Fruit fly (Drosophila melanogaster) whole organism, embryonic: Measurements from ENCODE around the gene CG6912.

ENCODE experiments used
- Abd-B ChIP-seq: fragments of 200-800 bp; sonication (Bioruptor generic); optimal IDR thresholded peaks from 2 replicates; lab custom pipeline; 2018; ENCODE audit warnings: missing biosample characterization, mild to moderate bottlenecking, missing genetic modification characterization, moderate library complexity
- Aef1 ChIP-seq: fragments of 200-800 bp; sonication (Bioruptor generic); IDR thresholded peaks from 3 replicates; pipeline ENCODE4 v1.3.6; 2022; ENCODE audit warnings: missing biosample characterization, missing genetic modification characterization
- CG10431 ChIP-seq: fragments of 200-800 bp; sonication (Bioruptor generic); optimal IDR thresholded peaks from 3 replicates; lab custom pipeline; 2018; ENCODE audit warnings: missing biosample characterization, mild to moderate bottlenecking, missing genetic modification characterization
- CG10543 ChIP-seq: fragments of 200-800 bp; sonication (Bioruptor generic); optimal IDR thresholded peaks from 3 replicates; lab custom pipeline; 2017; ENCODE audit warnings: missing biosample characterization, mild to moderate bottlenecking, missing genetic modification characterization, moderate library complexity
- CG10979 ChIP-seq: fragments of 200-800 bp; sonication (Bioruptor generic); optimal IDR thresholded peaks from 2 replicates; lab custom pipeline; 2018; ENCODE audit warnings: missing biosample characterization, mild to moderate bottlenecking, missing genetic modification characterization, moderate library complexity
- CG11504 ChIP-seq: fragments of 200-800 bp; sonication (Bioruptor generic); optimal IDR thresholded peaks from 3 replicates; lab custom pipeline; 2019; ENCODE audit warnings: missing biosample characterization, mild to moderate bottlenecking, missing genetic modification characterization, moderate library complexity
- CG12236 ChIP-seq: fragments of 200-800 bp; sonication (Bioruptor generic); optimal IDR thresholded peaks from 2 replicates; lab custom pipeline; 2016; ENCODE audit warnings: missing biosample characterization, missing genetic modification characterization
- CG12391 ChIP-seq: fragments of 200-800 bp; sonication (Bioruptor generic); optimal IDR thresholded peaks from 3 replicates; lab custom pipeline; 2018; ENCODE audit warnings: missing biosample characterization, mild to moderate bottlenecking, missing genetic modification characterization, moderate library complexity
- CG13775 ChIP-seq: fragments of 200-800 bp; sonication (Bioruptor generic); optimal IDR thresholded peaks from 3 replicates; lab custom pipeline; 2017; ENCODE audit warnings: missing biosample characterization, mild to moderate bottlenecking, missing genetic modification characterization
- CG14710 ChIP-seq: fragments of 200-800 bp; sonication (Bioruptor generic); optimal IDR thresholded peaks from 3 replicates; lab custom pipeline; 2019; ENCODE audit warnings: missing biosample characterization, mild to moderate bottlenecking, missing genetic modification characterization, moderate library complexity
- CG15601 ChIP-seq: fragments of 200-800 bp; sonication (Bioruptor generic); optimal IDR thresholded peaks from 3 replicates; lab custom pipeline; 2019; ENCODE audit warnings: missing biosample characterization, mild to moderate bottlenecking, missing genetic modification characterization, moderate library complexity
- CG16815 ChIP-seq: fragments of 200-800 bp; sonication (Bioruptor generic); optimal IDR thresholded peaks from 3 replicates; lab custom pipeline; 2017; ENCODE audit warnings: missing biosample characterization, mild to moderate bottlenecking, missing genetic modification characterization
- CG16863 ChIP-seq: fragments of 200-800 bp; sonication (Bioruptor generic); optimal IDR thresholded peaks from 3 replicates; lab custom pipeline; 2016; ENCODE audit warnings: missing biosample characterization, missing genetic modification characterization
- CG17385 ChIP-seq: fragments of 200-800 bp; sonication (Bioruptor generic); optimal IDR thresholded peaks from 3 replicates; lab custom pipeline; 2018; ENCODE audit warnings: missing biosample characterization, mild to moderate bottlenecking, missing genetic modification characterization
- CG17829 ChIP-seq: fragments of 200-800 bp; optimal IDR thresholded peaks from 2 replicates; lab custom pipeline; 2019; ENCODE audit warnings: missing biosample characterization, mild to moderate bottlenecking, missing genetic modification characterization, moderate library complexity
- CG18262 ChIP-seq: fragments of 200-800 bp; optimal IDR thresholded peaks from 3 replicates; lab custom pipeline; 2019; ENCODE audit warnings: missing biosample characterization, mild to moderate bottlenecking, missing genetic modification characterization, moderate library complexity
- CG18619 ChIP-seq: fragments of 200-800 bp; sonication (Bioruptor generic); optimal IDR thresholded peaks from 3 replicates; lab custom pipeline; 2017; ENCODE audit warnings: missing biosample characterization, mild to moderate bottlenecking, missing genetic modification characterization
- CG2120 ChIP-seq: fragments of 200-800 bp; sonication (Bioruptor generic); optimal IDR thresholded peaks from 3 replicates; lab custom pipeline; 2016; ENCODE audit warnings: missing biosample characterization, missing genetic modification characterization
- CG2712 ChIP-seq: fragments of 200-800 bp; optimal IDR thresholded peaks from 3 replicates; lab custom pipeline; 2019; ENCODE audit warnings: missing biosample characterization, mild to moderate bottlenecking, missing genetic modification characterization, moderate library complexity
- CG3163 ChIP-seq: fragments of 200-800 bp; sonication (Bioruptor generic); optimal IDR thresholded peaks from 3 replicates; lab custom pipeline; 2016; ENCODE audit warnings: missing biosample characterization, missing genetic modification characterization
- CoRest ChIP-seq: fragments of 200-800 bp; sonication (Bioruptor generic); optimal IDR thresholded peaks from 3 replicates; lab custom pipeline; 2018; ENCODE audit warnings: missing biosample characterization, mild to moderate bottlenecking, missing genetic modification characterization, moderate library complexity
- E2f2 ChIP-seq: fragments of 200-800 bp; sonication (Bioruptor generic); IDR thresholded peaks from 2 replicates; pipeline ENCODE4 v1.3.6; 2022; ENCODE audit warnings: missing biosample characterization, missing genetic modification characterization
- Ets97D ChIP-seq: fragments of 200-800 bp; sonication (Bioruptor generic); optimal IDR thresholded peaks from 3 replicates; lab custom pipeline; 2016; ENCODE audit warnings: missing biosample characterization, missing genetic modification characterization
- Fer1 ChIP-seq: fragments of 200-800 bp; sonication (Bioruptor generic); optimal IDR thresholded peaks from 2 replicates; lab custom pipeline; 2017; ENCODE audit warnings: missing biosample characterization, mild to moderate bottlenecking, missing genetic modification characterization
- HHEX ChIP-seq: fragments of 200-800 bp; sonication (Bioruptor generic); optimal IDR thresholded peaks from 3 replicates; lab custom pipeline; 2017; ENCODE audit warnings: missing biosample characterization, mild to moderate bottlenecking, missing genetic modification characterization, missing genetic modification reagents
- HLH4C ChIP-seq: fragments of 200-800 bp; sonication (Bioruptor generic); IDR thresholded peaks from 3 replicates; pipeline ENCODE4 v1.3.6; 2022; ENCODE audit warnings: missing biosample characterization, missing genetic modification characterization; ENCODE audit not compliant: partially characterized antibody
- Hmr ChIP-seq: fragments of 200-800 bp; sonication (Bioruptor generic); optimal IDR thresholded peaks from 3 replicates; lab custom pipeline; 2017; ENCODE audit warnings: mild to moderate bottlenecking, missing biosample characterization, missing genetic modification reagents, missing genetic modification characterization
- Lpt ChIP-seq: fragments of >200 bp; optimal IDR thresholded peaks from 2 replicates; lab custom pipeline; 2018; ENCODE audit warnings: missing biosample characterization, missing genetic modification characterization
- Mad ChIP-seq: fragments of 200-800 bp; sonication (Bioruptor generic); optimal IDR thresholded peaks from 2 replicates; lab custom pipeline; 2016; ENCODE audit warnings: missing biosample characterization, missing genetic modification characterization
- TFAM ChIP-seq: fragments of 200-800 bp; sonication (Bioruptor generic); optimal IDR thresholded peaks from 2 replicates; lab custom pipeline; 2017; ENCODE audit warnings: missing biosample characterization, missing genetic modification characterization, inconsistent platforms
- az2 ChIP-seq: fragments of 200-800 bp; sonication (Bioruptor generic); optimal IDR thresholded peaks from 3 replicates; lab custom pipeline; 2016; ENCODE audit warnings: missing biosample characterization, missing genetic modification characterization
- bcd ChIP-seq: fragments of 200-800 bp; sonication (Bioruptor generic); optimal IDR thresholded peaks from 2 replicates; lab custom pipeline; 2017; ENCODE audit warnings: missing biosample characterization, mild to moderate bottlenecking, missing genetic modification characterization
- cg ChIP-seq: fragments of 200-800 bp; sonication (Bioruptor generic); optimal IDR thresholded peaks from 3 replicates; lab custom pipeline; 2019; ENCODE audit warnings: missing biosample characterization, mild to moderate bottlenecking, missing genetic modification characterization, moderate library complexity
- crp ChIP-seq, 2 experiments: fragments of 200-800 bp; sonication (Bioruptor generic); optimal IDR thresholded peaks; 2 replicates in 1 of 2; 3 replicates in 1 of 2; lab custom pipeline; 2017; ENCODE audit warnings: missing biosample characterization in 2 of 2, missing genetic modification characterization in 2 of 2, mild to moderate bottlenecking in 1 of 2, moderate library complexity in 1 of 2
- dm ChIP-seq: fragments of 200-800 bp; sonication (Bioruptor generic); optimal IDR thresholded peaks from 3 replicates; lab custom pipeline; 2016; ENCODE audit warnings: missing biosample characterization, missing genetic modification characterization
- fd96Cb ChIP-seq: fragments of 200-800 bp; sonication (Bioruptor generic); optimal IDR thresholded peaks from 2 replicates; lab custom pipeline; 2018; ENCODE audit warnings: missing biosample characterization, mild to moderate bottlenecking, missing genetic modification characterization, moderate library complexity
- ftz-f1 ChIP-seq: fragments of 200-800 bp; sonication (Bioruptor generic); optimal IDR thresholded peaks from 2 replicates; lab custom pipeline; 2016; ENCODE audit warnings: missing biosample characterization, missing genetic modification characterization
- gem ChIP-seq: fragments of 200-800 bp; sonication (Bioruptor generic); optimal IDR thresholded peaks from 2 replicates; lab custom pipeline; 2019; ENCODE audit warnings: missing biosample characterization, mild to moderate bottlenecking, missing genetic modification characterization, moderate library complexity
- gfzf ChIP-seq: fragments of 200-800 bp; sonication (Bioruptor generic); optimal IDR thresholded peaks from 2 replicates; lab custom pipeline; 2016; ENCODE audit warnings: missing biosample characterization, mild to moderate bottlenecking, missing genetic modification characterization, moderate library complexity
- grau ChIP-seq: fragments of 200-800 bp; optimal IDR thresholded peaks from 3 replicates; lab custom pipeline; 2019; ENCODE audit warnings: missing biosample characterization, mild to moderate bottlenecking, missing genetic modification characterization, moderate library complexity
- kni ChIP-seq: fragments of 200-800 bp; sonication (Bioruptor generic); optimal IDR thresholded peaks from 3 replicates; lab custom pipeline; 2017; ENCODE audit warnings: mild to moderate bottlenecking, missing biosample characterization, missing genetic modification reagents, missing genetic modification characterization
- lab ChIP-seq: fragments of 200-800 bp; sonication (Bioruptor generic); optimal IDR thresholded peaks from 3 replicates; lab custom pipeline; 2017; ENCODE audit warnings: missing biosample characterization, missing genetic modification characterization, mild to moderate bottlenecking, moderate library complexity, missing genetic modification reagents
- lola ChIP-seq, 3 experiments: fragments of >200 bp in 2 of 3; fragments of 200-800 bp in 1 of 3; sonication (Bioruptor generic) in 1 of 3; optimal IDR thresholded peaks; 2 replicates each; lab custom pipeline; 2017 to 2019; ENCODE audit warnings: missing biosample characterization in 3 of 3, missing genetic modification characterization in 3 of 3, mild to moderate bottlenecking in 1 of 3, moderate library complexity in 1 of 3
- maf-S ChIP-seq: fragments of 200-800 bp; sonication (Bioruptor generic); optimal IDR thresholded peaks from 2 replicates; lab custom pipeline; 2016; ENCODE audit warnings: missing biosample characterization, missing genetic modification characterization
- mirr ChIP-seq: fragments of 200-800 bp; sonication (Bioruptor generic); optimal IDR thresholded peaks from 3 replicates; lab custom pipeline; 2018; ENCODE audit warnings: missing biosample characterization, mild to moderate bottlenecking, missing genetic modification characterization
- onecut ChIP-seq: fragments of 200-800 bp; sonication (Bioruptor generic); IDR thresholded peaks from 2 replicates; pipeline ENCODE4 v1.3.6; 2022; ENCODE audit warnings: missing biosample characterization, missing genetic modification characterization
- sens ChIP-seq: fragments of 200-800 bp; sonication (Bioruptor generic); peaks from one replicate; lab custom pipeline; 2016; ENCODE audit warnings: missing biosample characterization, missing genetic modification characterization
- tap ChIP-seq: fragments of 200-800 bp; optimal IDR thresholded peaks from 3 replicates; lab custom pipeline; 2019; ENCODE audit warnings: missing biosample characterization, mild to moderate bottlenecking, missing genetic modification characterization, moderate library complexity
- tio ChIP-seq: fragments of 200-800 bp; sonication (Bioruptor generic); optimal IDR thresholded peaks from 2 replicates; lab custom pipeline; 2017; ENCODE audit warnings: missing biosample characterization, missing genetic modification characterization, inconsistent platforms

The CG6912 gene

DNA sequence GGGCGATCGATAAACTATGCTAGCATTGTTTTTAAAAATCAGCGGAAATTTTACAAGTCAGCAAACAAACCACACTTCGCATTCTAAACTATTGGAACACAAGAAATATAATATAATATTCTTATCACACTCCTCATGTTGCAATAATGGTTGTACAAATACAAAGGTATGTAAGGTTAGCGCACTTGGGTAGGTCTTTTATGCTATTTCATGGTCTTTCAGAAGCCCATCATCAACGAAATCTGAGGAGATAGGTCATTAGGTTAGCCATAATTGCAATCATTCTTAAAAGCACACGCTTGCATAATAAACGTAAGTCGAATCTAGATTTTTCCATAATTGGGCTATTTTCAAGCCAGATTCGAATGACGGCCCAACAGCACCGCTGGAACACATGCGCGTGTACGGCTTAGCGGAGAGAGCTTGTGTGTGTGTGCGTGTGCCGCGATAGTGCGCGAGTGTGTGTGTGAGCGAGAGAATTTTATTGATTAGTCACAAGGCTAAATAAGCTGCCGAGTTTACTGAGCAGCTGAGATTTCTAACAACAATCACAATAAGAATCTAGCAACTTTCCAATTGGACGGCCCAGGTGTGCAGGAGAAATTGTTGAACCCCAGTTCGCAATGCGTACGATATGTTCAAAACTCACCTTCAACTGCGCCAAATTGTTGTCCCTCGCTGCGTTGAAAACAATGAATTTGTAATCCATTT lies 42.4 kb downstream of the CG6912 start:
- peak; percentile 46 for TF ChIP-seq CG10543 (GFP tag; lab: Kevin White, UChicago)
- no peak for TF ChIP-seq E2f2
- no peak for TF ChIP-seq fd96Cb
- TF ChIP-seq CG12391 (tag; lab: Kevin White, UChicago) = peak; percentile 37
- TF ChIP-seq CG2712 (tag; lab: Kevin White, UChicago) = peak; percentile 6
- no peak for TF ChIP-seq CG12236 (GFP tag; lab: Kevin White, UChicago)
- TF ChIP-seq tap = no peak
- peak; percentile 35 for TF ChIP-seq CG13775 (GFP tag; lab: Kevin White, UChicago)
- no peak for TF ChIP-seq CG3163 (GFP tag; lab: Kevin White, UChicago)
- TF ChIP-seq CG2120 = peak; percentile 11
- TF ChIP-seq onecut (GFP tag; lab: Robert Waterston, UW) = peak; percentile 99
- no peak for TF ChIP-seq tio (GFP tag; lab: Kevin White, UChicago)
- peak; percentile 4 for TF ChIP-seq az2 (GFP tag; lab: Kevin White, UChicago)
- TF ChIP-seq CG14710 (tag; lab: Kevin White, UChicago) = no peak
- TF ChIP-seq dm (GFP tag; lab: Kevin White, UChicago) = peak; percentile 29
- no peak for TF ChIP-seq Mad
- peak; percentile 31 for TF ChIP-seq Fer1 (GFP tag; lab: Kevin White, UChicago)
- TF ChIP-seq bcd = peak; percentile 1
- TF ChIP-seq crp (GFP tag; optimal IDR thresholded peaks at IDR 0.05; lab: Kevin White, UChicago) = peak in 1 of 2 experiments; percentile 46
- peak; percentile 87 for TF ChIP-seq sens (GFP tag; lab: Kevin White, UChicago)
- TF ChIP-seq gfzf (GFP tag; lab: Kevin White, UChicago) = no peak
- peak; percentile 21 for TF ChIP-seq CG17385
- TF ChIP-seq Hmr (GFP tag; lab: Kevin White, UChicago) = peak; percentile 48
- TF ChIP-seq HHEX (GFP tag; lab: Kevin White, UChicago) = no peak
- peak; percentile 15 for TF ChIP-seq CG18619
- peak; percentile 27 for TF ChIP-seq CG15601 (tag; lab: Kevin White, UChicago)
- no peak for TF ChIP-seq CG16815 (GFP tag; lab: Kevin White, UChicago)
- peak in 1 of 3 experiments; percentile 24 for TF ChIP-seq lola (GFP tag; optimal IDR thresholded peaks at IDR 0.05; lab: Kevin White, UChicago)
- TF ChIP-seq CG16863 (GFP tag; lab: Kevin White, UChicago) = no peak
- peak; percentile 41 for TF ChIP-seq CG18262 (tag; lab: Kevin White, UChicago)
- TF ChIP-seq kni = peak; percentile 4
- TF ChIP-seq CoRest (tag; lab: Kevin White, UChicago) = peak; percentile 25
- peak; percentile 2 for TF ChIP-seq CG17829
- TF ChIP-seq Abd-B (GFP tag; lab: Kevin White, UChicago) = no peak
- TF ChIP-seq grau (tag; lab: Kevin White, UChicago) = peak; percentile 41
- TF ChIP-seq Ets97D (GFP tag; lab: Kevin White, UChicago) = no peak
- no peak for TF ChIP-seq HLH4C (GFP tag; lab: Robert Waterston, UW)
- TF ChIP-seq cg (GFP tag; lab: Kevin White, UChicago) = peak; percentile 90
- peak; percentile 1 for TF ChIP-seq mirr (GFP tag; lab: Kevin White, UChicago)
- peak; percentile 1 for TF ChIP-seq lab
- TF ChIP-seq TFAM = no peak
- no peak for TF ChIP-seq CG10979 (tag; lab: Kevin White, UChicago)
- TF ChIP-seq ftz-f1 = peak; percentile 39
- TF ChIP-seq CG11504 (tag; lab: Kevin White, UChicago) = peak; percentile 29
- peak; percentile 27 for TF ChIP-seq CG10431
- TF ChIP-seq maf-S (GFP tag; lab: Kevin White, UChicago) = no peak
- no peak for TF ChIP-seq Lpt (GFP tag; lab: Kevin White, UChicago)
- no peak for TF ChIP-seq Aef1 (GFP tag; lab: Robert Waterston, UW)
- peak; percentile 31 for TF ChIP-seq gem
